Fruit fly (Drosophila melanogaster) whole organism, embryonic: ENCODE data around the gene h-cup.
A peak's percentile ranks its signal among the peaks of the same experiment; 100 is the strongest.

Experiments used
- Antp ChIP-seq: fragments of 200-800 bp; sonication (Bioruptor generic); optimal IDR thresholded peaks from 3 replicates; lab custom pipeline; 2016; ENCODE audit warnings: missing biosample characterization, missing genetic modification characterization
- B-H2 ChIP-seq: fragments of 200-800 bp; sonication (Bioruptor generic); optimal IDR thresholded peaks from 2 replicates; lab custom pipeline; 2018; ENCODE audit warnings: missing biosample characterization, mild to moderate bottlenecking, missing genetic modification characterization
- BtbVII ChIP-seq: fragments of 200-800 bp; sonication (Bioruptor generic); optimal IDR thresholded peaks from 3 replicates; lab custom pipeline; 2017; ENCODE audit warnings: missing biosample characterization, mild to moderate bottlenecking, missing genetic modification characterization
- CG10267 ChIP-seq: fragments of 200-800 bp; sonication (Bioruptor generic); optimal IDR thresholded peaks from 2 replicates; lab custom pipeline; 2018; ENCODE audit warnings: missing biosample characterization, mild to moderate bottlenecking, missing genetic modification characterization, moderate library complexity
- CG10274 ChIP-seq: fragments of 200-800 bp; sonication (Bioruptor generic); optimal IDR thresholded peaks from 3 replicates; lab custom pipeline; 2017; ENCODE audit warnings: missing biosample characterization, mild to moderate bottlenecking, missing genetic modification characterization
- CG10431 ChIP-seq: fragments of 200-800 bp; sonication (Bioruptor generic); optimal IDR thresholded peaks from 3 replicates; lab custom pipeline; 2018; ENCODE audit warnings: missing biosample characterization, mild to moderate bottlenecking, missing genetic modification characterization
- CG11085 ChIP-seq: fragments of 200-800 bp; sonication (Bioruptor generic); IDR thresholded peaks from 2 replicates; pipeline ENCODE4 v1.3.6; 2022; ENCODE audit warnings: missing biosample characterization, missing genetic modification characterization
- CG12236 ChIP-seq: fragments of 200-800 bp; sonication (Bioruptor generic); optimal IDR thresholded peaks from 2 replicates; lab custom pipeline; 2016; ENCODE audit warnings: missing biosample characterization, missing genetic modification characterization
- CG12391 ChIP-seq: fragments of 200-800 bp; sonication (Bioruptor generic); optimal IDR thresholded peaks from 3 replicates; lab custom pipeline; 2018; ENCODE audit warnings: missing biosample characterization, mild to moderate bottlenecking, missing genetic modification characterization, moderate library complexity
- CG13296 ChIP-seq: fragments of 200-800 bp; sonication (Bioruptor generic); optimal IDR thresholded peaks from 3 replicates; lab custom pipeline; 2018; ENCODE audit warnings: missing biosample characterization, mild to moderate bottlenecking, missing genetic modification characterization
- CG13775 ChIP-seq: fragments of 200-800 bp; sonication (Bioruptor generic); optimal IDR thresholded peaks from 3 replicates; lab custom pipeline; 2017; ENCODE audit warnings: missing biosample characterization, mild to moderate bottlenecking, missing genetic modification characterization
- CG13894 ChIP-seq: fragments of 200-800 bp; sonication (Bioruptor generic); optimal IDR thresholded peaks from 3 replicates; lab custom pipeline; 2018; ENCODE audit warnings: missing biosample characterization, mild to moderate bottlenecking, missing genetic modification characterization, moderate library complexity
- CG14441 ChIP-seq: fragments of 200-800 bp; sonication (Bioruptor generic); IDR thresholded peaks from 2 replicates; pipeline ENCODE4 v1.3.6; 2022; ENCODE audit warnings: missing biosample characterization, missing genetic modification characterization
- CG15514 ChIP-seq: fragments of 200-800 bp; sonication (Bioruptor generic); optimal IDR thresholded peaks from 3 replicates; lab custom pipeline; 2017; ENCODE audit warnings: missing biosample characterization, missing genetic modification characterization, mild to moderate bottlenecking, moderate library complexity, missing genetic modification reagents
- CG17328 ChIP-seq: fragments of 200-800 bp; sonication (Bioruptor generic); IDR thresholded peaks from 2 replicates; pipeline ENCODE4 v1.3.6; 2022; ENCODE audit warnings: missing biosample characterization, missing genetic modification characterization
- CG17912 ChIP-seq: fragments of 200-800 bp; sonication (Bioruptor generic); optimal IDR thresholded peaks from 2 replicates; lab custom pipeline; 2018; ENCODE audit warnings: missing biosample characterization, mild to moderate bottlenecking, missing genetic modification characterization
- CG2116 ChIP-seq: fragments of 200-800 bp; sonication (Bioruptor generic); optimal IDR thresholded peaks from 3 replicates; lab custom pipeline; 2018; ENCODE audit warnings: missing biosample characterization, mild to moderate bottlenecking, missing genetic modification characterization
- CG2875 ChIP-seq: fragments of 200-800 bp; sonication (Bioruptor generic); optimal IDR thresholded peaks from 2 replicates; lab custom pipeline; 2017; ENCODE audit warnings: missing biosample characterization, mild to moderate bottlenecking, missing genetic modification characterization, missing genetic modification reagents
- CG30020 ChIP-seq: fragments of 200-800 bp; optimal IDR thresholded peaks from 2 replicates; lab custom pipeline; 2019; ENCODE audit warnings: missing biosample characterization, mild to moderate bottlenecking, missing genetic modification characterization, moderate library complexity
- CG34224 ChIP-seq: fragments of 200-800 bp; sonication (Bioruptor generic); IDR thresholded peaks from 3 replicates; pipeline ENCODE4 v1.3.6; 2022; ENCODE audit warnings: missing biosample characterization, missing genetic modification characterization; ENCODE audit not compliant: partially characterized antibody
- CG4360 ChIP-seq: fragments of 200-800 bp; sonication (Bioruptor generic); IDR thresholded peaks from 2 replicates; pipeline ENCODE4 v1.3.6; 2022; ENCODE audit warnings: missing biosample characterization, missing genetic modification characterization
- CG8281 ChIP-seq: fragments of 200-800 bp; sonication (Bioruptor generic); optimal IDR thresholded peaks from 2 replicates; lab custom pipeline; 2018; ENCODE audit warnings: missing biosample characterization, mild to moderate bottlenecking, missing genetic modification characterization, moderate library complexity
- CrebB ChIP-seq: fragments of 200-800 bp; sonication (Bioruptor generic); optimal IDR thresholded peaks from 3 replicates; lab custom pipeline; 2018; ENCODE audit warnings: missing biosample characterization, mild to moderate bottlenecking, missing genetic modification characterization
- D19A ChIP-seq: fragments of 200-800 bp; optimal IDR thresholded peaks from 3 replicates; lab custom pipeline; 2019; ENCODE audit warnings: missing biosample characterization, mild to moderate bottlenecking, missing genetic modification characterization, moderate library complexity
- Fer2 ChIP-seq: fragments of 200-800 bp; sonication (Bioruptor generic); optimal IDR thresholded peaks from 2 replicates; lab custom pipeline; 2018; ENCODE audit warnings: missing biosample characterization, mild to moderate bottlenecking, missing genetic modification characterization, moderate library complexity
- HLH3B ChIP-seq: fragments of 200-800 bp; sonication (Bioruptor generic); IDR thresholded peaks from 2 replicates; pipeline ENCODE4 v1.3.6; 2022; ENCODE audit warnings: missing biosample characterization, missing genetic modification characterization
- HmgZ ChIP-seq: fragments of 200-800 bp; sonication (Bioruptor generic); optimal IDR thresholded peaks from 2 replicates; lab custom pipeline; 2018; ENCODE audit warnings: missing biosample characterization, mild to moderate bottlenecking, missing genetic modification characterization
- Lim3 ChIP-seq: fragments of 200-800 bp; sonication (Bioruptor generic); IDR thresholded peaks from 2 replicates; pipeline ENCODE4 v1.3.6; 2022; ENCODE audit warnings: missing biosample characterization, missing genetic modification characterization
- NC2α ChIP-seq: fragments of 200-800 bp; sonication (Bioruptor generic); optimal IDR thresholded peaks from 2 replicates; lab custom pipeline; 2016; ENCODE audit warnings: missing biosample characterization, missing genetic modification characterization
- Opbp ChIP-seq: fragments of 200-800 bp; sonication (Bioruptor generic); IDR thresholded peaks from 3 replicates; pipeline ENCODE4 v1.3.6; 2022; ENCODE audit warnings: missing biosample characterization, missing genetic modification characterization; ENCODE audit not compliant: partially characterized antibody
- Side ChIP-seq: fragments of 200-800 bp; sonication (Bioruptor generic); optimal IDR thresholded peaks from 2 replicates; lab custom pipeline; 2016; ENCODE audit warnings: missing biosample characterization, missing genetic modification characterization
- amos ChIP-seq: fragments of 200-800 bp; sonication (Bioruptor generic); IDR thresholded peaks from 2 replicates; pipeline ENCODE4 v1.3.6; 2022; ENCODE audit warnings: missing biosample characterization, missing genetic modification characterization; ENCODE audit not compliant: partially characterized antibody
- az2 ChIP-seq: fragments of 200-800 bp; sonication (Bioruptor generic); optimal IDR thresholded peaks from 3 replicates; lab custom pipeline; 2016; ENCODE audit warnings: missing biosample characterization, missing genetic modification characterization
- bab2 ChIP-seq: fragments of 200-800 bp; sonication (Bioruptor generic); optimal IDR thresholded peaks from 2 replicates; lab custom pipeline; 2016; ENCODE audit warnings: missing biosample characterization, missing genetic modification characterization
- bsh ChIP-seq, 2 experiments: fragments of 200-800 bp; sonication (Bioruptor generic); optimal IDR thresholded peaks; 2 replicates each; lab custom pipeline; 2017 to 2018; ENCODE audit warnings: mild to moderate bottlenecking in 2 of 2, missing biosample characterization in 2 of 2, missing genetic modification characterization in 2 of 2, moderate library complexity in 1 of 2
- cato ChIP-seq: fragments of 200-800 bp; sonication (Bioruptor generic); optimal IDR thresholded peaks from 2 replicates; lab custom pipeline; 2016; ENCODE audit warnings: missing biosample characterization, missing genetic modification characterization, borderline replicate concordance
- crc ChIP-seq: fragments of 200-800 bp; sonication (Bioruptor generic); optimal IDR thresholded peaks from 2 replicates; lab custom pipeline; 2016; ENCODE audit warnings: missing biosample characterization, missing genetic modification characterization
- dysf ChIP-seq: fragments of 200-800 bp; sonication (Bioruptor generic); IDR thresholded peaks from 3 replicates; pipeline ENCODE4 v1.3.6; 2022; ENCODE audit warnings: missing biosample characterization, missing genetic modification characterization
- emc ChIP-seq: fragments of 200-800 bp; sonication (Bioruptor generic); optimal IDR thresholded peaks from 2 replicates; lab custom pipeline; 2016; ENCODE audit warnings: missing biosample characterization, missing genetic modification characterization
- en ChIP-seq: fragments of 200-800 bp; sonication (Bioruptor generic); optimal IDR thresholded peaks from 2 replicates; lab custom pipeline; 2016; ENCODE audit warnings: missing biosample characterization, missing genetic modification characterization
- esg ChIP-seq: fragments of 200-800 bp; sonication (Bioruptor generic); conservative IDR thresholded peaks from 2 replicates; pipeline ENCODE4 v1.3.6; 2022; ENCODE audit warnings: missing biosample characterization, missing genetic modification characterization
- gem ChIP-seq: fragments of 200-800 bp; sonication (Bioruptor generic); optimal IDR thresholded peaks from 2 replicates; lab custom pipeline; 2019; ENCODE audit warnings: missing biosample characterization, mild to moderate bottlenecking, missing genetic modification characterization, moderate library complexity
- gt ChIP-seq: fragments of 200-800 bp; sonication (Bioruptor generic); IDR thresholded peaks from 2 replicates; pipeline ENCODE4 v1.3.6; 2022; ENCODE audit warnings: missing biosample characterization, missing genetic modification characterization
- oc ChIP-seq: fragments of 200-800 bp; sonication (Bioruptor generic); optimal IDR thresholded peaks from 2 replicates; lab custom pipeline; 2018; ENCODE audit warnings: missing biosample characterization, mild to moderate bottlenecking, missing genetic modification characterization, moderate library complexity
- otp ChIP-seq: fragments of 200-800 bp; sonication (Bioruptor generic); IDR thresholded peaks from 3 replicates; pipeline ENCODE4, ENCODE4 v1.3.6; 2022; ENCODE audit warnings: missing biosample characterization, missing genetic modification characterization
- pho ChIP-seq: fragments of 200-800 bp; sonication (Bioruptor generic); optimal IDR thresholded peaks from 2 replicates; lab custom pipeline; 2016; ENCODE audit warnings: missing biosample characterization, missing genetic modification characterization
- sens ChIP-seq: fragments of 200-800 bp; sonication (Bioruptor generic); peaks from one replicate; lab custom pipeline; 2016; ENCODE audit warnings: missing biosample characterization, missing genetic modification characterization
- stc ChIP-seq: fragments of 200-800 bp; sonication (Bioruptor generic); IDR thresholded peaks from 2 replicates; pipeline ENCODE4 v1.3.6; 2022; ENCODE audit warnings: missing biosample characterization, missing genetic modification characterization
- zen2 ChIP-seq: fragments of 200-800 bp; sonication (Bioruptor generic); IDR thresholded peaks from 3 replicates; pipeline ENCODE4 v1.3.6; 2022; ENCODE audit warnings: missing biosample characterization, missing genetic modification characterization; ENCODE audit not compliant: partially characterized antibody

h-cup gene

dm6 chr3R:15342926-15343685 lies 39.6 kb downstream of the h-cup start, which contains the start of gene Nagk (continued):
- TF ChIP-seq cato (GFP tag; lab: Kevin White, UChicago) (peak; percentile 41), emc (GFP tag; lab: Kevin White, UChicago) (peak; percentile 45), CG2875 (GFP tag; lab: Kevin White, UChicago) (peak; percentile 27), CG13894 (peak; percentile 39), az2 (GFP tag; lab: Kevin White, UChicago) (peak; percentile 72), pho (GFP tag; lab: Kevin White, UChicago) (peak; percentile 83), stc (GFP tag; lab: Robert Waterston, UW) (0 out of 2 replicates have a peak, but pooled peaks have one; percentile 6), CG10274 (peak; percentile 56), gt (GFP tag; lab: Robert Waterston, UW) (no peak), CG34224 (GFP tag; lab: Robert Waterston, UW) (no peak), CG13775 (GFP tag; lab: Kevin White, UChicago) (peak; percentile 79), Antp (GFP tag; lab: Kevin White, UChicago) (peak; percentile 20), CG11085 (GFP tag; lab: Robert Waterston, UW) (no peak), BtbVII (GFP tag; lab: Kevin White, UChicago) (peak; percentile 65), CG15514 (GFP tag; lab: Kevin White, UChicago) (peak; percentile 27), CG8281 (tag; lab: Kevin White, UChicago) (peak; percentile 1), CrebB (tag; lab: Kevin White, UChicago) (peak; percentile 40), CG30020 (tag; lab: Kevin White, UChicago) (peak; percentile 4), otp (GFP tag; lab: Robert Waterston, UW) (no peak), CG14441 (GFP tag; lab: Robert Waterston, UW) (peak; percentile 29), CG13296 (GFP tag; lab: Kevin White, UChicago) (peak; percentile 40), Opbp (GFP tag; lab: Robert Waterston, UW) (peak; percentile 59; the same call in 1 of the 3 replicates), CG4360 (GFP tag; lab: Robert Waterston, UW) (no peak), CG17328 (GFP tag; lab: Robert Waterston, UW) (peak; percentile 56), zen2 (GFP tag; lab: Robert Waterston, UW) (no peak), D19A (peak; percentile 24), CG10267 (tag; lab: Kevin White, UChicago) (peak; percentile 79), dysf (GFP tag; lab: Robert Waterston, UW) (peak; percentile 34; the same call in 2 of the 3 replicates), bsh (GFP tag; optimal IDR thresholded peaks at IDR 0.05; lab: Kevin White, UChicago) (peak; percentile 24 to 41), bab2 (GFP tag; lab: Kevin White, UChicago) (peak; percentile 44), CG12236 (GFP tag; lab: Kevin White, UChicago) (no peak), CG12391 (tag; lab: Kevin White, UChicago) (peak; percentile 77), esg (GFP tag; lab: Robert Waterston, UW) (0 out of 2 replicates have a peak, but pooled peaks have one; percentile 21), NC2α (GFP tag; lab: Kevin White, UChicago) (no peak), Lim3 (GFP tag; lab: Robert Waterston, UW) (no peak), Side (peak; percentile 69), oc (tag; lab: Kevin White, UChicago) (no peak), amos (GFP tag; lab: Robert Waterston, UW) (peak; percentile 40; the same call in 1 of the 2 replicates), Fer2 (tag; lab: Kevin White, UChicago) (no peak), HLH3B (GFP tag; lab: Robert Waterston, UW) (peak; percentile 39), HmgZ (tag; lab: Kevin White, UChicago) (peak; percentile 5), CG10431 (GFP tag; lab: Kevin White, UChicago) (no peak), sens (GFP tag; lab: Kevin White, UChicago) (peak; percentile 95), gem (tag; lab: Kevin White, UChicago) (peak; percentile 73), B-H2 (GFP tag; lab: Kevin White, UChicago) (peak; percentile 43), CG2116 (GFP tag; lab: Kevin White, UChicago) (peak; percentile 64), CG17912 (GFP tag; lab: Kevin White, UChicago) (no peak), crc (GFP tag; lab: Kevin White, UChicago) (peak; percentile 12), en (GFP tag; lab: Kevin White, UChicago) (no peak)
